Worm (Caenorhabditis elegans) whole organism, L4 larva: ENCODE data around the gene T27A1.3.
"Not testable (repeated sequence)": the region's sequence is repeated elsewhere in the genome, so short reads cannot be mapped to it uniquely, and the experiment has no call there.

ENCODE experiments used
- F44E2.7 ChIP-seq: fragments of 200-800 bp; sonication (Bioruptor generic); IDR thresholded peaks from 2 replicates; pipeline ENCODE4 v2.1.2; 2022; ENCODE audit warnings: missing genetic modification characterization, missing compliant biosample characterization
- T26A8.4 ChIP-seq: fragments of 200-800 bp; sonication (Bioruptor generic); IDR thresholded peaks from 2 replicates; pipeline ENCODE4 v1.3.6; 2022; ENCODE audit warnings: missing genetic modification characterization, missing compliant biosample characterization
- Y5F2A.4 ChIP-seq: fragments of 200-800 bp; sonication (Bioruptor generic); optimal IDR thresholded peaks from 2 replicates; lab custom pipeline; 2018; ENCODE audit warnings: mild to moderate bottlenecking, missing genetic modification characterization, missing compliant biosample characterization
- aha-1 ChIP-seq: fragments of 150-350 bp; peaks from one replicate; lab custom pipeline; 2014; ENCODE audit warnings: missing biosample characterization, missing genetic modification characterization
- aly-2 ChIP-seq: sonication (generic microtip); optimal IDR thresholded peaks from 2 replicates; lab custom pipeline; 2018; ENCODE audit warnings: missing biosample characterization, missing genetic modification characterization
- ceh-44 ChIP-seq: fragments of 200-800 bp; sonication (Bioruptor generic); IDR thresholded peaks from 2 replicates; pipeline ENCODE4 v1.3.6; 2022; ENCODE audit warnings: missing genetic modification reagents, missing genetic modification characterization, missing compliant biosample characterization
- ceh-62 ChIP-seq: sonication (generic microtip); optimal IDR thresholded peaks from 2 replicates; lab custom pipeline; 2017; ENCODE audit warnings: missing biosample characterization, missing genetic modification characterization
- cey-2 ChIP-seq: sonication (generic microtip); optimal IDR thresholded peaks from 3 replicates; lab custom pipeline; 2017; ENCODE audit warnings: missing genetic modification characterization, mild to moderate bottlenecking, missing compliant biosample characterization, antibody characterized with exemption, borderline replicate concordance; ENCODE audit not compliant: insufficient read depth
- ctbp-1 ChIP-seq: fragments of 200-800 bp; sonication (Bioruptor generic); IDR thresholded peaks from 2 replicates; pipeline ENCODE4 v1.3.6; 2022; ENCODE audit warnings: missing genetic modification reagents, missing genetic modification characterization, missing compliant biosample characterization
- daf-19 ChIP-seq: fragments of 200-800 bp; sonication (Bioruptor generic); conservative IDR thresholded peaks from 2 replicates; pipeline ENCODE4 v1.3.6; 2022; ENCODE audit warnings: missing genetic modification characterization, missing compliant biosample characterization
- dpl-1 ChIP-seq: fragments of 150-350 bp; optimal IDR thresholded peaks from 2 replicates; lab custom pipeline; 2014; ENCODE audit warnings: missing biosample characterization, missing genetic modification reagents, missing genetic modification characterization
- fos-1 ChIP-seq: fragments of 150-350 bp; optimal IDR thresholded peaks from 2 replicates; lab custom pipeline; 2014; ENCODE audit warnings: missing biosample characterization, missing genetic modification characterization
- gei-8 ChIP-seq: fragments of 200-800 bp; sonication (Bioruptor generic); optimal IDR thresholded peaks from 2 replicates; lab custom pipeline; 2018; ENCODE audit warnings: mild to moderate bottlenecking, missing genetic modification characterization, missing compliant biosample characterization
- hif-1 ChIP-seq, 2 experiments: sonication (generic microtip); optimal IDR thresholded peaks; 2 replicates each; lab custom pipeline; 2016 to 2017; ENCODE audit warnings: missing compliant biosample characterization in 2 of 2, missing genetic modification characterization in 2 of 2, missing genetic modification reagents in 2 of 2, missing genotype in 2 of 2, mild to moderate bottlenecking in 1 of 2
- hlh-30 ChIP-seq: sonication (generic microtip); optimal IDR thresholded peaks from 2 replicates; lab custom pipeline; 2017; ENCODE audit warnings: antibody characterized with exemption, mild to moderate bottlenecking, missing genetic modification characterization, missing compliant biosample characterization; ENCODE audit not compliant: insufficient read depth
- hmg-1.1 ChIP-seq: fragments of 200-800 bp; sonication (Bioruptor generic); IDR thresholded peaks from 2 replicates; pipeline ENCODE4 v1.3.6; 2022; ENCODE audit warnings: missing genetic modification reagents, missing genetic modification characterization, missing compliant biosample characterization
- lin-38 ChIP-seq: fragments of 200-800 bp; sonication (Bioruptor generic); IDR thresholded peaks from 2 replicates; pipeline ENCODE4 v1.3.6; 2022; ENCODE audit warnings: missing genetic modification reagents, missing genetic modification characterization, missing compliant biosample characterization
- lsy-2 ChIP-seq, 2 experiments: fragments of 150-350 bp in 1 of 2; sonication (generic microtip) in 1 of 2; optimal IDR thresholded peaks; 2 replicates each; lab custom pipeline; 2014 to 2017; ENCODE audit warnings: missing biosample characterization in 2 of 2, missing genetic modification characterization in 2 of 2
- madf-5 ChIP-seq, 2 experiments: fragments of 200-800 bp; sonication (Bioruptor generic); IDR thresholded peaks; 2 replicates each; pipeline ENCODE4 v1.3.6; 2022; ENCODE audit warnings: missing compliant biosample characterization in 2 of 2, missing genetic modification characterization in 2 of 2
- mxl-2 ChIP-seq: fragments of 200-800 bp; sonication (Bioruptor generic); conservative IDR thresholded peaks from 2 replicates; pipeline ENCODE4 v1.3.6; 2022; ENCODE audit warnings: missing genetic modification reagents, missing genetic modification characterization, missing compliant biosample characterization
- nhr-102 ChIP-seq: sonication (generic microtip); optimal IDR thresholded peaks from 2 replicates; lab custom pipeline; 2016; ENCODE audit warnings: mild to moderate bottlenecking, missing genetic modification characterization, moderate library complexity, missing compliant biosample characterization
- nhr-111 ChIP-seq: fragments of 200-800 bp; sonication (Bioruptor generic); optimal IDR thresholded peaks from 2 replicates; lab custom pipeline; 2018; ENCODE audit warnings: mild to moderate bottlenecking, missing genetic modification characterization, missing compliant biosample characterization
- nhr-41 ChIP-seq: fragments of 200-800 bp; sonication (Bioruptor generic); IDR thresholded peaks from 2 replicates; pipeline ENCODE4 v1.3.6; 2022; ENCODE audit warnings: missing genetic modification reagents, missing genetic modification characterization, missing compliant biosample characterization
- nhr-76 ChIP-seq: fragments of 150-350 bp; optimal IDR thresholded peaks from 2 replicates; lab custom pipeline; 2014; ENCODE audit warnings: missing biosample characterization, missing genetic modification characterization
- pha-4 ChIP-seq, 2 experiments: fragments of 150-350 bp in 1 of 2; fragments of 200-800 bp in 1 of 2; sonication (Bioruptor generic) in 1 of 2; IDR thresholded peaks in 1 of 2; optimal IDR thresholded peaks in 1 of 2; 2 replicates each; pipeline versions ENCODE4 v1.3.6 to Lab custom; 2014 to 2022; ENCODE audit warnings: missing genetic modification characterization in 2 of 2, missing genetic modification reagents in 2 of 2, missing biosample characterization in 1 of 2, missing compliant biosample characterization in 1 of 2
- pqm-1 ChIP-seq: sonication (generic microtip); optimal IDR thresholded peaks from 2 replicates; lab custom pipeline; 2017; ENCODE audit warnings: missing biosample characterization, missing genetic modification characterization
- rbr-2 ChIP-seq: sonication (generic microtip); optimal IDR thresholded peaks from 2 replicates; lab custom pipeline; 2016; ENCODE audit warnings: missing genotype, missing genetic modification characterization, missing compliant biosample characterization
- snpc-1.2 ChIP-seq: fragments of 200-800 bp; sonication (Bioruptor generic); IDR thresholded peaks from 2 replicates; pipeline ENCODE4 v1.3.6; 2022; ENCODE audit warnings: missing genetic modification reagents, missing genetic modification characterization, missing compliant biosample characterization
- unc-62 ChIP-seq, 3 experiments: fragments of 150-350 bp in 1 of 3; sonication (generic microtip); optimal IDR thresholded peaks in 2 of 3; peaks in 1 of 3; 1 replicate in 1 of 3; 2 replicates in 2 of 3; lab custom pipeline; 2014 to 2017; ENCODE audit warnings: missing biosample characterization in 3 of 3, missing genetic modification characterization in 3 of 3, missing genetic modification reagents in 3 of 3, missing genotype in 1 of 3
- vab-7 ChIP-seq: fragments of 200-800 bp; sonication (Bioruptor generic); IDR thresholded peaks from 2 replicates; pipeline ENCODE4 v1.3.6; 2022; ENCODE audit warnings: missing genetic modification reagents, missing genetic modification characterization, missing compliant biosample characterization
- zag-1 ChIP-seq: fragments of 150-350 bp; optimal IDR thresholded peaks from 2 replicates; lab custom pipeline; 2014; ENCODE audit warnings: missing biosample characterization, missing genetic modification characterization
- zfp-3 ChIP-seq: fragments of 200-800 bp; sonication (Bioruptor generic); conservative IDR thresholded peaks from 2 replicates; pipeline ENCODE4 v1.3.6; 2022; ENCODE audit warnings: missing genetic modification reagents, missing genetic modification characterization, missing compliant biosample characterization
- ztf-7 ChIP-seq: fragments of 150-350 bp; optimal IDR thresholded peaks from 2 replicates; lab custom pipeline; 2014; ENCODE audit warnings: missing biosample characterization, missing genetic modification characterization

T27A1.3 gene

DNA sequence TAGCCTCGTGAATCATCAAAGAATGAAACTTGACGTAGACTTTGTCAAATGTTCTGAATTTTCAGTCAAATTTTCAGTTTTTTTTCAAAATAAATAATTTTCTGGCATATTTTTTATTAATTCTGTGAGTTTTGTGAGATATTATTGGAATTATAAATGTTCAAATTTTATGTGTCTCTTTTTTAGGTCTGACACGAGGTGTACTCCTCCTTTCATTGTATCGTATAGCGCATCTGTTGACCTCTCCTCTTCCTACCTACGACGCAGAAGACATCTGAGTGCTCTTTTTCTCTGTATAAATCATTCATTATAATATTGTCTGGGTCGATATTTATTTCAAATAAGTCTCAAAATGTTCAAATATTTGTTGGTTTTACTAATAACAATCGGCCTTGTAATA, at the start of gene T27A1.3:
T27A1.3 (plus strand) TSS at position 301 of the 400 bp plus-strand sequence.
- TF ChIP-seq rbr-2 (tag; lab: Kevin White, UChicago); snpc-1.2; mxl-2: not testable (repeated sequence)

- TF ChIP-seq cey-2 (tag; lab: Kevin White, UChicago) (no peak), zag-1 (tag; lab: Kevin White, UChicago) (no peak), nhr-76 (tag; lab: Kevin White, UChicago) (no peak), lsy-2 (tag; optimal IDR thresholded peaks at IDR 0.05; lab: Kevin White, UChicago) (no peak), nhr-102 (tag; lab: Kevin White, UChicago) (no peak), daf-19 (no peak), pha-4 (GFP tag; IDR thresholded peaks at IDR 0.05; lab: Robert Waterston, UW) (no peak), pha-4 (tag; optimal IDR thresholded peaks at IDR 0.05; lab: Kevin White, UChicago) (no peak), T26A8.4 (GFP tag; lab: Robert Waterston, UW) (no peak), madf-5 (GFP tag; IDR thresholded peaks at IDR 0.05; lab: Robert Waterston, UW) (no peak), nhr-41 (GFP tag; lab: Robert Waterston, UW) (no peak), ceh-44 (GFP tag; lab: Robert Waterston, UW) (no peak)
Measured at ce11 chrII:495124-495523, 40.2 kb upstream of the T27A1.3 start, which contains the start of gene sms-5. TSS of gene sms-5 (plus strand) at chrII:495424.

ce11 chrII:502638-503037, 32.7 kb upstream of the T27A1.3 start:
- TF ChIP-seq unc-62 (GFP tag; optimal IDR thresholded peaks at IDR 0.05 in 1 of 2; lab: Kevin White, UChicago), result peak in 1 of 2 experiments; percentile 82
- TF ChIP-seq unc-62 (tag; optimal IDR thresholded peaks at IDR 0.05; lab: Kevin White, UChicago), result no peak
- TF ChIP-seq ceh-62, result no peak
- peak; percentile 60 for TF ChIP-seq aha-1

- TF ChIP-seq Y5F2A.4 (GFP tag; lab: Kevin White, UChicago) (no peak), T26A8.4 (GFP tag; lab: Robert Waterston, UW) (peak; percentile 56; the same call in 1 of the 2 replicates), dpl-1 (GFP tag; lab: Kevin White, UChicago) (peak; percentile 48), hif-1 (tag; optimal IDR thresholded peaks at IDR 0.05; lab: Kevin White, UChicago) (no peak), F44E2.7 (GFP tag; lab: Robert Waterston, UW) (no peak), rbr-2 (tag; lab: Kevin White, UChicago) (peak; percentile 25), lin-38 (GFP tag; lab: Robert Waterston, UW) (peak; percentile 78), ztf-7 (tag; lab: Kevin White, UChicago) (no peak), hmg-1.1 (GFP tag; lab: Robert Waterston, UW) (peak; percentile 63), pqm-1 (tag; lab: Kevin White, UChicago) (no peak), ctbp-1 (GFP tag; lab: Robert Waterston, UW) (no peak), aly-2 (tag; lab: Kevin White, UChicago) (no peak), zfp-3 (no peak), fos-1 (tag; lab: Kevin White, UChicago) (no peak), gei-8 (GFP tag; lab: Kevin White, UChicago) (no peak), unc-62 (GFP tag; optimal IDR thresholded peaks at IDR 0.05 in 1 of 2; lab: Kevin White, UChicago) (peak in 1 of 2 experiments; percentile 96), unc-62 (tag; optimal IDR thresholded peaks at IDR 0.05; lab: Kevin White, UChicago) (no peak), hlh-30 (tag; lab: Kevin White, UChicago) (peak; percentile 66), nhr-76 (tag; lab: Kevin White, UChicago) (no peak), vab-7 (GFP tag; lab: Robert Waterston, UW) (no peak), pha-4 (GFP tag; IDR thresholded peaks at IDR 0.05; lab: Robert Waterston, UW) (no peak), pha-4 (tag; optimal IDR thresholded peaks at IDR 0.05; lab: Kevin White, UChicago) (no peak), nhr-111 (GFP tag; lab: Kevin White, UChicago) (no peak), aha-1 (peak; percentile 61)
Measured at ce11 chrII:506069-506468, 29.3 kb upstream of the T27A1.3 start.
